Fruit fly (Drosophila melanogaster): ENCODE data around the gene Nup133.

Nup133 gene

dm6 chr3R:22667284-22667958, 23.0 kb upstream of the Nup133 start (continued):
- TF ChIP-seq Hand (GFP tag; optimal IDR thresholded peaks at IDR 0.05) (no peak), CG15514 (GFP tag; optimal IDR thresholded peaks at IDR 0.05) (peak; percentile 27), Rx (GFP tag; IDR thresholded peaks at IDR 0.05) (peak; percentile 55), CG4707 (GFP tag; optimal IDR thresholded peaks at IDR 0.05) (peak; percentile 49), ro (GFP tag; IDR thresholded peaks at IDR 0.05) (peak; percentile 41; the same call in 1 of the 2 replicates), CG8765 (GFP tag; IDR thresholded peaks at IDR 0.05) (no peak; the same call in 1 of the 2 replicates), sob (GFP tag; IDR thresholded peaks at IDR 0.05) (peak; percentile 64), Drgx (GFP tag; IDR thresholded peaks at IDR 0.05) (peak; percentile 93), CG4820 (GFP tag; optimal IDR thresholded peaks at IDR 0.05) (peak; percentile 87), Sin3A (optimal IDR thresholded peaks at IDR 0.05) (no peak), CG33213 (GFP tag; optimal IDR thresholded peaks at IDR 0.05) (no peak), bsh (GFP tag; optimal IDR thresholded peaks at IDR 0.05) (peak; percentile 77 to 86), CG12155 (GFP tag; optimal IDR thresholded peaks at IDR 0.05) (peak; percentile 61), CG17612 (GFP tag; IDR thresholded peaks at IDR 0.05) (no peak), gce (GFP tag; IDR thresholded peaks at IDR 0.05) (no peak), eve (GFP tag; optimal IDR thresholded peaks at IDR 0.05) (peak in 1 of 2 experiments; percentile 92), pfk (GFP tag; optimal IDR thresholded peaks at IDR 0.05) (no peak), hkb (optimal IDR thresholded peaks at IDR 0.05) (no peak), hkb (GFP tag; IDR thresholded peaks at IDR 0.05) (peak; percentile 86), Usf (GFP tag; optimal IDR thresholded peaks at IDR 0.05) (peak; percentile 24), insv (GFP tag; optimal IDR thresholded peaks at IDR 0.05) (no peak), vvl (GFP tag; IDR thresholded peaks at IDR 0.05) (peak; percentile 79), cg (GFP tag; optimal IDR thresholded peaks at IDR 0.05) (no peak), CG14860 (GFP tag; IDR thresholded peaks at IDR 0.05; ENCODE audit: partially characterized antibody) (no peak), p53 (GFP tag; optimal IDR thresholded peaks at IDR 0.05) (no peak), CG1024 (GFP tag; IDR thresholded peaks at IDR 0.05) (no peak; the same call in 1 of the 2 replicates), CG30403 (GFP tag; optimal IDR thresholded peaks at IDR 0.05) (peak; percentile 80), CG4854 (GFP tag; optimal IDR thresholded peaks at IDR 0.05) (no peak), kni (GFP tag; optimal IDR thresholded peaks at IDR 0.05) (peak; percentile 12), croc (GFP tag; conservative IDR thresholded peaks at IDR 0.05) (peak; percentile 75), Pdp1 (GFP tag; optimal IDR thresholded peaks at IDR 0.05) (peak; percentile 62 to 69), CG17829 (tag; optimal IDR thresholded peaks at IDR 0.05) (peak; percentile 79), Xrp1 (GFP tag; IDR thresholded peaks at IDR 0.05) (peak; percentile 85), CG7928 (GFP tag; optimal IDR thresholded peaks at IDR 0.05) (no peak), ATbp (GFP tag; optimal IDR thresholded peaks at IDR 0.05) (peak; percentile 77), Antp (GFP tag; optimal IDR thresholded peaks at IDR 0.05) (peak; percentile 2), CG7745 (tag; optimal IDR thresholded peaks at IDR 0.05) (no peak), Ptx1 (GFP tag; IDR thresholded peaks at IDR 0.05) (peak; percentile 73), CG9727 (GFP tag; optimal IDR thresholded peaks at IDR 0.05) (peak; percentile 88), Nf-YB (GFP tag; optimal IDR thresholded peaks at IDR 0.05) (peak; percentile 58), Dad (GFP tag; optimal IDR thresholded peaks at IDR 0.05) (peak; percentile 13), Lhr (GFP tag; optimal IDR thresholded peaks at IDR 0.05) (peak; percentile 52), ato (GFP tag; IDR thresholded peaks at IDR 0.05; ENCODE audit: partially characterized antibody) (no peak), gsb-n (tag; optimal IDR thresholded peaks at IDR 0.05) (peak; percentile 84), CG2889 (GFP tag; IDR thresholded peaks at IDR 0.05) (peak; percentile 40; the same call in 1 of the 3 replicates), ase (GFP tag; IDR thresholded peaks at IDR 0.05) (peak; percentile 65; the same call in 1 of the 3 replicates), MBD-R2 (GFP tag; IDR thresholded peaks at IDR 0.05) (0 out of 2 replicates have a peak, but pooled peaks have one; percentile 19), CG3838 (GFP tag; optimal IDR thresholded peaks at IDR 0.05) (peak; percentile 22), CG30020 (tag; optimal IDR thresholded peaks at IDR 0.05) (peak; percentile 50), CG1832 (GFP tag; optimal IDR thresholded peaks at IDR 0.05) (no peak)
